Worm (Caenorhabditis elegans) whole organism, mixed stage, embryonic: ENCODE results near the gene fpn-1.2.

Experiments used
- ceh-39 ChIP-seq: fragments of 150-350 bp; optimal IDR thresholded peaks from 2 replicates; lab custom pipeline; 2014; ENCODE audit warnings: missing biosample characterization, missing genetic modification characterization
- lin-13 ChIP-seq: fragments of 150-350 bp; optimal IDR thresholded peaks from 2 replicates; lab custom pipeline; 2014; ENCODE audit warnings: missing biosample characterization, missing genetic modification characterization
- mep-1 ChIP-seq: fragments of 150-350 bp; optimal IDR thresholded peaks from 2 replicates; lab custom pipeline; 2017; ENCODE audit warnings: missing biosample characterization, missing genetic modification reagents, missing genetic modification characterization, inconsistent platforms
- nhr-12 ChIP-seq: fragments of 150-350 bp; optimal IDR thresholded peaks from 2 replicates; lab custom pipeline; 2014; ENCODE audit warnings: missing biosample characterization, missing genetic modification characterization
- nhr-237 ChIP-seq: fragments of 150-350 bp; optimal IDR thresholded peaks from 2 replicates; lab custom pipeline; 2014; ENCODE audit warnings: missing biosample characterization, missing genetic modification characterization
- pha-4 ChIP-seq: fragments of 150-350 bp; optimal IDR thresholded peaks from 2 replicates; lab custom pipeline; 2018; ENCODE audit warnings: missing biosample characterization, missing genetic modification reagents, missing genetic modification characterization
- unc-62 ChIP-seq: fragments of 150-350 bp; optimal IDR thresholded peaks from 2 replicates; lab custom pipeline; 2014; ENCODE audit warnings: missing biosample characterization, missing genetic modification reagents, missing genetic modification characterization

DNA sequence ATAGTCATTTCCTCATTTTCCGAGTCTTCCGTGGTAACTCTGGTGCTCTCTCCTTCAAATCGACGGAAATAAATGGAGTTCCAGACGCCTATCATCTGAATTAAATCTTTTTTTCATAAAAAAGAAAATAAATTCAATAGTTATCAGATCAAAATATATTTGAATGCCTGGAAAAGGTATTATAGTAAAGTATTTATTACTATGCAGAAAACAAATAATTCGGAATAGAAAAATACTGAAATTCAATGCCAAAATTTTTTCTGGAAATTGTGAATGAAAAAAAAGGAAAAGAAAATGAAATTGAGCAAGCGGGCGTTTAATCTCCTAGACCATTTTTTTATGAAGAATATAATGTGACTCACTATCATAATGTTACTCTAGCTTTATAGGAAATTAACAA is 27.0 kb upstream of the fpn-1.2 start, which contains the start of gene C38C3.6:
- TF ChIP-seq nhr-237 (tag; lab: Kevin White, UChicago) (no peak), nhr-12 (tag; lab: Kevin White, UChicago) (no peak), mep-1 (tag; lab: Kevin White, UChicago) (no peak), ceh-39 (tag; lab: Kevin White, UChicago) (no peak), pha-4 (tag; lab: Kevin White, UChicago) (no peak), unc-62 (GFP tag; lab: Kevin White, UChicago) (no peak), lin-13 (tag; lab: Kevin White, UChicago) (no peak)
